Fruit fly (Drosophila melanogaster) whole organism, embryonic: ENCODE data around the gene CG13144.

Experiments
- Blimp-1 ChIP-seq: fragments of 200-800 bp; sonication (Bioruptor generic); optimal IDR thresholded peaks from 3 replicates; lab custom pipeline; 2018; ENCODE audit warnings: missing biosample characterization, missing genetic modification characterization, mild to moderate bottlenecking, moderate library complexity, missing genetic modification reagents
- CG10147 ChIP-seq: fragments of 200-800 bp; sonication (Bioruptor generic); optimal IDR thresholded peaks from 2 replicates; lab custom pipeline; 2019; ENCODE audit warnings: missing biosample characterization, mild to moderate bottlenecking, missing genetic modification characterization, moderate library complexity
- CG10321 ChIP-seq: fragments of 200-800 bp; sonication (Bioruptor generic); IDR thresholded peaks from 2 replicates; pipeline ENCODE4 v1.3.6; 2022; ENCODE audit warnings: missing biosample characterization, missing genetic modification characterization
- CG11723 ChIP-seq: fragments of 200-800 bp; sonication (Bioruptor generic); optimal IDR thresholded peaks from 2 replicates; lab custom pipeline; 2017; ENCODE audit warnings: missing biosample characterization, mild to moderate bottlenecking, missing genetic modification characterization
- CG13624 ChIP-seq: fragments of 200-800 bp; sonication (Bioruptor generic); optimal IDR thresholded peaks from 2 replicates; lab custom pipeline; 2016; ENCODE audit warnings: missing biosample characterization, missing genetic modification characterization
- CG14050 ChIP-seq: fragments of 200-800 bp; sonication (Bioruptor generic); IDR thresholded peaks from 3 replicates; pipeline ENCODE4 v1.3.6; 2022; ENCODE audit warnings: missing biosample characterization, missing genetic modification characterization
- CG15073 ChIP-seq: fragments of 200-800 bp; sonication (Bioruptor generic); optimal IDR thresholded peaks from 2 replicates; lab custom pipeline; 2016; ENCODE audit warnings: missing biosample characterization, missing genetic modification characterization
- CG1529 ChIP-seq: fragments of 200-800 bp; sonication (Bioruptor generic); optimal IDR thresholded peaks from 3 replicates; lab custom pipeline; 2018; ENCODE audit warnings: missing biosample characterization, missing genetic modification characterization
- CG1603 ChIP-seq: fragments of 200-800 bp; sonication (Bioruptor generic); optimal IDR thresholded peaks from 2 replicates; lab custom pipeline; 2019; ENCODE audit warnings: missing biosample characterization, mild to moderate bottlenecking, missing genetic modification characterization, moderate library complexity
- CG16813 ChIP-seq: fragments of 200-800 bp; sonication (Bioruptor generic); IDR thresholded peaks from 3 replicates; pipeline ENCODE4 v1.3.6; 2022; ENCODE audit warnings: missing biosample characterization, missing genetic modification characterization; ENCODE audit not compliant: partially characterized antibody
- CG17829 ChIP-seq: fragments of 200-800 bp; optimal IDR thresholded peaks from 2 replicates; lab custom pipeline; 2019; ENCODE audit warnings: missing biosample characterization, mild to moderate bottlenecking, missing genetic modification characterization, moderate library complexity
- CG18599 ChIP-seq: fragments of 200-800 bp; sonication (Bioruptor generic); optimal IDR thresholded peaks from 3 replicates; lab custom pipeline; 2017; ENCODE audit warnings: missing biosample characterization, missing genetic modification characterization, mild to moderate bottlenecking, moderate library complexity, missing genetic modification reagents
- CG18764 ChIP-seq: fragments of 200-800 bp; sonication (Bioruptor generic); optimal IDR thresholded peaks from 3 replicates; lab custom pipeline; 2016; ENCODE audit warnings: missing biosample characterization, missing genetic modification characterization
- CG2199 ChIP-seq: fragments of 200-800 bp; sonication (Bioruptor generic); IDR thresholded peaks from 3 replicates; pipeline ENCODE4 v1.3.6; 2022; ENCODE audit warnings: missing biosample characterization, missing genetic modification characterization
- CG3163 ChIP-seq: fragments of 200-800 bp; sonication (Bioruptor generic); optimal IDR thresholded peaks from 3 replicates; lab custom pipeline; 2016; ENCODE audit warnings: missing biosample characterization, missing genetic modification characterization
- CG3995 ChIP-seq: fragments of 200-800 bp; sonication (Bioruptor generic); optimal IDR thresholded peaks from 3 replicates; lab custom pipeline; 2016; ENCODE audit warnings: missing biosample characterization, missing genetic modification characterization
- CG6175 ChIP-seq: fragments of 200-800 bp; sonication (Bioruptor generic); IDR thresholded peaks from 3 replicates; pipeline ENCODE4 v1.3.6; 2022; ENCODE audit warnings: missing biosample characterization, missing genetic modification characterization
- CG6272 ChIP-seq: fragments of 200-800 bp; sonication (Bioruptor generic); IDR thresholded peaks from 2 replicates; pipeline ENCODE4 v1.3.6; 2022; ENCODE audit warnings: missing biosample characterization, missing genetic modification characterization
- CG6689 ChIP-seq: fragments of 200-800 bp; sonication (Bioruptor generic); IDR thresholded peaks from 2 replicates; pipeline ENCODE4 v1.3.6; 2022; ENCODE audit warnings: missing biosample characterization, missing genetic modification characterization
- CG6813 ChIP-seq: fragments of 200-800 bp; sonication (Bioruptor generic); optimal IDR thresholded peaks from 2 replicates; lab custom pipeline; 2017; ENCODE audit warnings: missing biosample characterization, missing genetic modification characterization, mild to moderate bottlenecking, moderate library complexity, missing genetic modification reagents
- CG7786 ChIP-seq: fragments of 200-800 bp; sonication (Bioruptor generic); optimal IDR thresholded peaks from 2 replicates; lab custom pipeline; 2016; ENCODE audit warnings: missing biosample characterization, missing genetic modification characterization
- CG7839 ChIP-seq: fragments of 200-800 bp; sonication (Bioruptor generic); optimal IDR thresholded peaks from 3 replicates; lab custom pipeline; 2018; ENCODE audit warnings: missing biosample characterization, mild to moderate bottlenecking, missing genetic modification characterization, moderate library complexity
- CG7928 ChIP-seq: fragments of 200-800 bp; sonication (Bioruptor generic); optimal IDR thresholded peaks from 2 replicates; lab custom pipeline; 2017; ENCODE audit warnings: missing biosample characterization, mild to moderate bottlenecking, missing genetic modification characterization
- CG8478 ChIP-seq: fragments of >200 bp; optimal IDR thresholded peaks from 2 replicates; lab custom pipeline; 2018
- CG9727 ChIP-seq: fragments of 200-800 bp; sonication (Bioruptor generic); optimal IDR thresholded peaks from 3 replicates; lab custom pipeline; 2017; ENCODE audit warnings: missing biosample characterization, mild to moderate bottlenecking, missing genetic modification characterization
- Gug ChIP-seq: fragments of 200-800 bp; sonication (Bioruptor generic); IDR thresholded peaks from 4 replicates; pipeline ENCODE4 v1.3.6; 2022; ENCODE audit warnings: missing biosample characterization, missing genetic modification characterization
- Hand ChIP-seq: fragments of 200-800 bp; sonication (Bioruptor generic); optimal IDR thresholded peaks from 2 replicates; lab custom pipeline; 2017; ENCODE audit warnings: mild to moderate bottlenecking, missing biosample characterization, missing genetic modification reagents, missing genetic modification characterization
- Hr51 ChIP-seq, 2 experiments: fragments of 200-800 bp; sonication (Bioruptor generic); optimal IDR thresholded peaks; 2 replicates in 1 of 2; 3 replicates in 1 of 2; lab custom pipeline; 2016 to 2018; ENCODE audit warnings: missing biosample characterization in 2 of 2, missing genetic modification characterization in 2 of 2, mild to moderate bottlenecking in 1 of 2, moderate library complexity in 1 of 2
- Jarid2 ChIP-seq: fragments of 200-800 bp; sonication (Bioruptor generic); optimal IDR thresholded peaks from 3 replicates; lab custom pipeline; 2017; ENCODE audit warnings: mild to moderate bottlenecking, missing biosample characterization, missing genetic modification reagents, missing genetic modification characterization
- Max ChIP-seq: fragments of 200-800 bp; sonication (Bioruptor generic); optimal IDR thresholded peaks from 2 replicates; lab custom pipeline; 2016; ENCODE audit warnings: missing biosample characterization, mild to moderate bottlenecking, missing genetic modification characterization
- Mrtf ChIP-seq: fragments of 200-800 bp; sonication (Bioruptor generic); IDR thresholded peaks from 3 replicates; pipeline ENCODE4 v1.3.6; 2022; ENCODE audit warnings: missing biosample characterization, missing genetic modification characterization
- NC2α ChIP-seq: fragments of 200-800 bp; sonication (Bioruptor generic); optimal IDR thresholded peaks from 2 replicates; lab custom pipeline; 2016; ENCODE audit warnings: missing biosample characterization, missing genetic modification characterization
- Nf-YC ChIP-seq: fragments of 200-800 bp; optimal IDR thresholded peaks from 3 replicates; lab custom pipeline; 2019; ENCODE audit warnings: missing biosample characterization, mild to moderate bottlenecking, missing genetic modification characterization, moderate library complexity
- Optix ChIP-seq: fragments of 200-800 bp; sonication (Bioruptor generic); IDR thresholded peaks from 3 replicates; pipeline ENCODE4 v1.3.6; 2022; ENCODE audit warnings: missing biosample characterization, missing genetic modification characterization
- Pdp1 ChIP-seq, 2 experiments: fragments of 200-800 bp; sonication (Bioruptor generic); optimal IDR thresholded peaks; 3 replicates each; lab custom pipeline; 2016; ENCODE audit warnings: missing biosample characterization in 2 of 2, missing genetic modification characterization in 2 of 2, mild to moderate bottlenecking in 1 of 2, moderate library complexity in 1 of 2
- Ravus ChIP-seq: fragments of 200-800 bp; sonication (Bioruptor generic); IDR thresholded peaks from 2 replicates; pipeline ENCODE4 v1.3.6; 2022; ENCODE audit warnings: missing biosample characterization, missing genetic modification characterization
- Sry-δ ChIP-seq: fragments of 200-800 bp; sonication (Bioruptor generic); optimal IDR thresholded peaks from 2 replicates; lab custom pipeline; 2016; ENCODE audit warnings: missing biosample characterization, missing genetic modification characterization
- ab ChIP-seq: fragments of 200-800 bp; sonication (Bioruptor generic); optimal IDR thresholded peaks from 2 replicates; lab custom pipeline; 2016; ENCODE audit warnings: missing biosample characterization, missing genetic modification characterization
- bowl ChIP-seq: fragments of 200-800 bp; sonication (Bioruptor generic); IDR thresholded peaks from 2 replicates; pipeline ENCODE4 v1.3.6; 2022; ENCODE audit warnings: missing biosample characterization, missing genetic modification characterization
- emc ChIP-seq: fragments of 200-800 bp; sonication (Bioruptor generic); optimal IDR thresholded peaks from 2 replicates; lab custom pipeline; 2016; ENCODE audit warnings: missing biosample characterization, missing genetic modification characterization
- gcm ChIP-seq: fragments of 200-800 bp; sonication (Bioruptor generic); optimal IDR thresholded peaks from 2 replicates; lab custom pipeline; 2019; ENCODE audit warnings: missing biosample characterization, mild to moderate bottlenecking, missing genetic modification characterization, moderate library complexity
- gcm2 ChIP-seq: fragments of 200-800 bp; sonication (Bioruptor generic); optimal IDR thresholded peaks from 2 replicates; lab custom pipeline; 2016; ENCODE audit warnings: missing biosample characterization, missing genetic modification characterization
- gsb-n ChIP-seq: fragments of 200-800 bp; sonication (Bioruptor generic); optimal IDR thresholded peaks from 3 replicates; lab custom pipeline; 2018; ENCODE audit warnings: missing biosample characterization, mild to moderate bottlenecking, missing genetic modification characterization
- kni ChIP-seq: fragments of 200-800 bp; sonication (Bioruptor generic); optimal IDR thresholded peaks from 3 replicates; lab custom pipeline; 2017; ENCODE audit warnings: mild to moderate bottlenecking, missing biosample characterization, missing genetic modification reagents, missing genetic modification characterization
- org-1 ChIP-seq: fragments of 200-800 bp; sonication (Bioruptor generic); optimal IDR thresholded peaks from 2 replicates; lab custom pipeline; 2017; ENCODE audit warnings: missing biosample characterization, missing genetic modification characterization
- ro ChIP-seq: fragments of 200-800 bp; sonication (Bioruptor generic); IDR thresholded peaks from 2 replicates; pipeline ENCODE4 v1.3.6; 2022; ENCODE audit warnings: missing biosample characterization, missing genetic modification characterization
- sob ChIP-seq: fragments of 200-800 bp; sonication (Bioruptor generic); IDR thresholded peaks from 2 replicates; pipeline ENCODE4 v1.3.6; 2022; ENCODE audit warnings: missing biosample characterization, missing genetic modification characterization
- tll ChIP-seq, 2 experiments: fragments of 200-800 bp in 1 of 2; fragments of >200 bp in 1 of 2; sonication (Bioruptor generic) in 1 of 2; optimal IDR thresholded peaks; 2 replicates each; lab custom pipeline; 2017 to 2019; ENCODE audit warnings: missing biosample characterization in 2 of 2, missing genetic modification characterization in 2 of 2, mild to moderate bottlenecking in 1 of 2, moderate library complexity in 1 of 2
- trem ChIP-seq: fragments of 200-800 bp; optimal IDR thresholded peaks from 3 replicates; lab custom pipeline; 2019; ENCODE audit warnings: missing biosample characterization, mild to moderate bottlenecking, missing genetic modification characterization, moderate library complexity
- z ChIP-seq: fragments of 200-800 bp; sonication (Bioruptor generic); IDR thresholded peaks from 3 replicates; pipeline ENCODE4 v1.3.6; 2022; ENCODE audit warnings: missing biosample characterization, missing genetic modification characterization

The CG13144 gene

DNA sequence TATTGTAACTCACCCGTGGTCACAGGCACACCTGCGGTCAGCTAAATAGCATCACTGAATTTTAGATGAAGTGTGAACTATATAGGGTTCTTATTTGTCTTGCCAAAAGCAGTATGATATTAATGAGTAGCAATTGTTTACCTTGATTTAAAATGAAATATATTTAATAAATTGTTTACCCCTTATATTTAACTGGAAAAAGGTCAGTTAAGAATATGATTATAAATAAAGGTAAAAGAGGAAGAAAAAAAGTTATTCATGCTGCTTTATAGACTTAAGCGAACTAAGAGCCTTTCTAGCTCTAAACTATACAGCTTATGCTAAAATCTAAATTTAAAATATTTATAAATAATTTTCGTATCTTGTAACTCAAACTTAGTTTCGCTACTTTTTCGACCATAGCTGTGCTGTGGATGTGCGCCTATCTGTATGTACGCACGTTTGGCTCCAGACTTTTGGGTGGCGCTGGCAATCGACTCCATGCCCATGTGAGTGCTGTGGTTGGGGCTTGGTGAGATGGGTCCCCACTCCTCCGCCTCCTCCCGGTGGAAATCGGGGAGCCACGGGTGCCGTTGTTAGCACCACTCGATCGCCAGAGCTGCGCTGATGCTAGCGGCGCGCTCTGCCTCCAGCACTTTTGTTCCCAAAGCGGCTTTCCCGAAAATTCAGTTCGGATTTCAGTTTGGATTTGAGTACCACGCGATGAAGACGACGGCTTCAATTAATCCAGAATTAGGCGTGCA is 49.0 kb downstream of the CG13144 start, which contains the start of gene loh (continued):
- TF ChIP-seq gcm2 = no peak
- TF ChIP-seq ab (GFP tag; lab: Kevin White, UChicago) = no peak
- TF ChIP-seq CG7928 (GFP tag; lab: Kevin White, UChicago) = no peak
- no peak for TF ChIP-seq Gug
- TF ChIP-seq Jarid2 = no peak
- TF ChIP-seq Optix = no peak
- no peak for TF ChIP-seq tll (GFP tag; optimal IDR thresholded peaks at IDR 0.05; lab: Kevin White, UChicago)
- TF ChIP-seq CG1603 = peak; percentile 18
- no peak for TF ChIP-seq CG15073 (GFP tag; lab: Kevin White, UChicago)
- no peak for TF ChIP-seq CG7839 (tag; lab: Kevin White, UChicago)
- no peak for TF ChIP-seq gcm
- no peak for TF ChIP-seq CG13624 (GFP tag; lab: Kevin White, UChicago)
- TF ChIP-seq CG6272 = no peak
- no peak for TF ChIP-seq Hand (GFP tag; lab: Kevin White, UChicago)
- no peak for TF ChIP-seq bowl
- TF ChIP-seq Ravus (GFP tag; lab: Robert Waterston, UW) = no peak
- peak; percentile 45 for TF ChIP-seq Max (GFP tag; lab: Kevin White, UChicago)
- no peak for TF ChIP-seq org-1 (GFP tag; lab: Kevin White, UChicago)
- TF ChIP-seq z (GFP tag; lab: Robert Waterston, UW) = 0 out of 3 replicates have a peak, but pooled peaks have one; percentile 12
- peak in 1 of 2 experiments; percentile 79 for TF ChIP-seq Hr51 (GFP tag; optimal IDR thresholded peaks at IDR 0.05; lab: Kevin White, UChicago)
- no peak for TF ChIP-seq CG6175 (GFP tag; lab: Robert Waterston, UW)
- no peak for TF ChIP-seq gsb-n (tag; lab: Kevin White, UChicago)
- no peak for TF ChIP-seq Mrtf (GFP tag; lab: Robert Waterston, UW)
- no peak for TF ChIP-seq CG7786
- no peak for TF ChIP-seq CG3995 (GFP tag; lab: Kevin White, UChicago)
- TF ChIP-seq NC2α (GFP tag; lab: Kevin White, UChicago) = no peak
- no peak for TF ChIP-seq Blimp-1 (GFP tag; lab: Kevin White, UChicago)
- TF ChIP-seq trem (tag; lab: Kevin White, UChicago) = peak; percentile 24
- peak; percentile 53 for TF ChIP-seq CG11723
- no peak for TF ChIP-seq CG10321
- TF ChIP-seq CG10147 (GFP tag; lab: Kevin White, UChicago) = peak; percentile 47
- peak; percentile 52 for TF ChIP-seq Nf-YC (tag; lab: Kevin White, UChicago)
- TF ChIP-seq ro = 0 out of 2 replicates have a peak, but pooled peaks have one; percentile 15
- TF ChIP-seq CG3163 (GFP tag; lab: Kevin White, UChicago) = no peak
- TF ChIP-seq CG16813 (GFP tag; lab: Robert Waterston, UW) = no peak
- peak; percentile 55 for TF ChIP-seq CG6689 (GFP tag; lab: Robert Waterston, UW)
- no peak for TF ChIP-seq kni
- TF ChIP-seq CG6813 (GFP tag; lab: Kevin White, UChicago) = no peak
- TF ChIP-seq sob = 0 out of 2 replicates have a peak, but pooled peaks have one; percentile 5
- no peak for TF ChIP-seq CG2199 (GFP tag; lab: Robert Waterston, UW)
- no peak for TF ChIP-seq Pdp1 (GFP tag; optimal IDR thresholded peaks at IDR 0.05; lab: Kevin White, UChicago)
- TF ChIP-seq CG18764 (GFP tag; lab: Kevin White, UChicago) = no peak
- no peak for TF ChIP-seq CG14050 (GFP tag; lab: Robert Waterston, UW)
- peak; percentile 65 for TF ChIP-seq CG17829 (tag; lab: Kevin White, UChicago)
- TF ChIP-seq CG9727 (GFP tag; lab: Kevin White, UChicago) = peak; percentile 68
- TF ChIP-seq emc (GFP tag; lab: Kevin White, UChicago) = no peak
- no peak for TF ChIP-seq CG8478 (lab: Kevin White, UChicago)
- TF ChIP-seq Sry-δ (GFP tag; lab: Kevin White, UChicago) = no peak
- TF ChIP-seq CG18599 (GFP tag; lab: Kevin White, UChicago) = no peak
- TF ChIP-seq CG1529 (GFP tag; lab: Kevin White, UChicago) = peak; percentile 18
